Worm (Caenorhabditis elegans) whole organism, L1 larva: ENCODE measurements around the gene hum-8.
A peak's percentile ranks its signal among the peaks of the same experiment; 100 is the strongest.

ENCODE experiments used
- C16A3.4 ChIP-seq: fragments of 150-350 bp; optimal IDR thresholded peaks from 2 replicates; lab custom pipeline; 2014; ENCODE audit warnings: missing biosample characterization, missing genetic modification characterization
- F16B12.6 ChIP-seq: fragments of 150-350 bp; optimal IDR thresholded peaks from 2 replicates; lab custom pipeline; 2014; ENCODE audit warnings: missing biosample characterization, missing genetic modification characterization
- alr-1 ChIP-seq: fragments of 200-800 bp; sonication (Bioruptor generic); optimal IDR thresholded peaks from 2 replicates; lab custom pipeline; 2018; ENCODE audit warnings: borderline replicate concordance, mild to moderate bottlenecking, missing genetic modification characterization, missing compliant biosample characterization
- blmp-1 ChIP-seq: fragments of 150-350 bp; optimal IDR thresholded peaks from 2 replicates; lab custom pipeline; 2014; ENCODE audit warnings: missing biosample characterization, missing genetic modification characterization
- ceh-63 ChIP-seq: fragments of 200-800 bp; sonication (Bioruptor generic); optimal IDR thresholded peaks from 2 replicates; lab custom pipeline; 2018; ENCODE audit warnings: mild to moderate bottlenecking, missing genetic modification characterization, missing compliant biosample characterization
- ceh-82 ChIP-seq, 3 experiments: fragments of 150-350 bp in 1 of 3; sonication (generic microtip) in 2 of 3; optimal IDR thresholded peaks; 2 replicates each; lab custom pipeline; 2014 to 2017; ENCODE audit warnings: missing biosample characterization in 3 of 3, missing genetic modification characterization in 3 of 3
- dsc-1 ChIP-seq: sonication (generic microtip); optimal IDR thresholded peaks from 2 replicates; lab custom pipeline; 2016; ENCODE audit warnings: mild to moderate bottlenecking, missing genetic modification characterization, missing compliant biosample characterization
- egl-13 ChIP-seq: sonication (generic microtip); optimal IDR thresholded peaks from 2 replicates; lab custom pipeline; 2016; ENCODE audit warnings: missing genotype, missing genetic modification reagents, missing genetic modification characterization, missing compliant biosample characterization
- egl-27 ChIP-seq, 2 experiments: fragments of 150-350 bp in 1 of 2; sonication (generic microtip); optimal IDR thresholded peaks; 3 replicates each; lab custom pipeline; 2017 to 2018; ENCODE audit warnings: missing biosample characterization in 2 of 2, missing genetic modification characterization in 2 of 2, missing genetic modification reagents in 2 of 2
- elt-3 ChIP-seq, 6 experiments: fragments of 150-350 bp in 1 of 6; sonication (generic microtip); optimal IDR thresholded peaks; 2 replicates each; lab custom pipeline; 2017 to 2018; ENCODE audit warnings: missing biosample characterization in 6 of 6, missing genetic modification characterization in 6 of 6, inconsistent platforms in 1 of 6
- fkh-10 ChIP-seq: sonication (generic microtip); optimal IDR thresholded peaks from 2 replicates; lab custom pipeline; 2017; ENCODE audit warnings: missing biosample characterization, missing genetic modification reagents, missing genetic modification characterization
- fkh-4 ChIP-seq: sonication (generic microtip); optimal IDR thresholded peaks from 2 replicates; lab custom pipeline; 2016; ENCODE audit warnings: missing compliant biosample characterization, missing genetic modification characterization, borderline replicate concordance
- fkh-8 ChIP-seq: sonication (generic microtip); optimal IDR thresholded peaks from 2 replicates; lab custom pipeline; 2016; ENCODE audit warnings: mild to moderate bottlenecking, missing genetic modification characterization, missing compliant biosample characterization
- fos-1 ChIP-seq: fragments of 150-350 bp; optimal IDR thresholded peaks from 2 replicates; lab custom pipeline; 2014; ENCODE audit warnings: missing biosample characterization, missing genetic modification characterization
- grh-1 ChIP-seq: fragments of 200-800 bp; sonication (Bioruptor generic); IDR thresholded peaks from 2 replicates; pipeline ENCODE4 v1.3.6; 2022; ENCODE audit warnings: missing genetic modification reagents, missing genetic modification characterization, missing compliant biosample characterization
- hlh-17 ChIP-seq: fragments of 200-800 bp; sonication (Bioruptor generic); optimal IDR thresholded peaks from 2 replicates; lab custom pipeline; 2018; ENCODE audit warnings: missing genetic modification characterization, mild to moderate bottlenecking, missing compliant biosample characterization, moderate library complexity, borderline replicate concordance
- hlh-4 ChIP-seq: sonication (generic microtip); optimal IDR thresholded peaks from 2 replicates; lab custom pipeline; 2016; ENCODE audit warnings: mild to moderate bottlenecking, missing genetic modification characterization, missing compliant biosample characterization
- isw-1 ChIP-seq: fragments of 200-800 bp; sonication (Bioruptor generic); IDR thresholded peaks from 2 replicates; pipeline ENCODE4 v1.3.6; 2022; ENCODE audit warnings: missing genetic modification characterization, missing compliant biosample characterization
- jun-1 ChIP-seq: fragments of 150-350 bp; optimal IDR thresholded peaks from 2 replicates; lab custom pipeline; 2014; ENCODE audit warnings: missing biosample characterization, missing genetic modification reagents, missing genetic modification characterization
- lin-15B ChIP-seq: fragments of 150-350 bp; sonication (generic microtip); optimal IDR thresholded peaks from 3 replicates; lab custom pipeline; 2014; ENCODE audit warnings: missing biosample characterization, missing genetic modification characterization
- lin-35 ChIP-seq, 2 experiments: fragments of 150-350 bp; optimal IDR thresholded peaks; 2 replicates each; lab custom pipeline; 2014; ENCODE audit warnings: missing biosample characterization in 2 of 2, missing genetic modification characterization in 2 of 2, missing genetic modification reagents in 2 of 2
- lin-39 ChIP-seq: fragments of 150-350 bp; optimal IDR thresholded peaks from 2 replicates; lab custom pipeline; 2014; ENCODE audit warnings: missing biosample characterization, missing genetic modification reagents, missing genetic modification characterization
- lir-3 ChIP-seq: sonication (generic microtip); optimal IDR thresholded peaks from 2 replicates; lab custom pipeline; 2016; ENCODE audit warnings: mild to moderate bottlenecking, missing genetic modification characterization, moderate library complexity, missing compliant biosample characterization; ENCODE audit not compliant: poor library complexity
- lsy-2 ChIP-seq, 2 experiments: fragments of 150-350 bp; optimal IDR thresholded peaks; 2 replicates each; lab custom pipeline; 2014; ENCODE audit warnings: missing biosample characterization in 2 of 2, missing genetic modification characterization in 2 of 2
- mab-9 ChIP-seq: fragments of 200-800 bp; sonication (Bioruptor generic); IDR thresholded peaks from 2 replicates; pipeline ENCODE4 v1.3.6; 2022; ENCODE audit warnings: missing genetic modification reagents, missing genetic modification characterization, missing compliant biosample characterization
- mdl-1 ChIP-seq, 2 experiments: fragments of 150-350 bp; optimal IDR thresholded peaks; 2 replicates each; lab custom pipeline; 2014 to 2017; ENCODE audit warnings: missing biosample characterization in 2 of 2, missing genetic modification characterization in 2 of 2, inconsistent platforms in 1 of 2
- mef-2 ChIP-seq: fragments of 150-350 bp; optimal IDR thresholded peaks from 2 replicates; lab custom pipeline; 2014; ENCODE audit warnings: missing biosample characterization, missing genetic modification characterization
- mep-1 ChIP-seq: fragments of 150-350 bp; optimal IDR thresholded peaks from 2 replicates; lab custom pipeline; 2014; ENCODE audit warnings: missing biosample characterization, missing genetic modification characterization
- nhr-19 ChIP-seq: fragments of 200-800 bp; sonication (Bioruptor generic); conservative IDR thresholded peaks from 2 replicates; pipeline ENCODE4 v1.3.6; 2022; ENCODE audit warnings: missing genetic modification characterization, missing compliant biosample characterization
- nhr-47 ChIP-seq: sonication (generic microtip); optimal IDR thresholded peaks from 2 replicates; lab custom pipeline; 2016; ENCODE audit warnings: mild to moderate bottlenecking, missing genetic modification characterization, moderate library complexity, missing compliant biosample characterization
- nhr-71 ChIP-seq: sonication (generic microtip); optimal IDR thresholded peaks from 2 replicates; lab custom pipeline; 2016; ENCODE audit warnings: mild to moderate bottlenecking, missing genetic modification characterization, moderate library complexity, missing compliant biosample characterization
- nhr-77 ChIP-seq: fragments of 150-350 bp; optimal IDR thresholded peaks from 2 replicates; lab custom pipeline; 2014; ENCODE audit warnings: missing biosample characterization, missing genetic modification characterization
- nhr-90 ChIP-seq: sonication (generic microtip); optimal IDR thresholded peaks from 2 replicates; lab custom pipeline; 2016; ENCODE audit warnings: mild to moderate bottlenecking, missing genetic modification characterization, missing compliant biosample characterization; ENCODE audit not compliant: poor library complexity
- pag-3 ChIP-seq: sonication (generic microtip); optimal IDR thresholded peaks from 2 replicates; lab custom pipeline; 2017; ENCODE audit warnings: missing genetic modification characterization, mild to moderate bottlenecking, missing compliant biosample characterization, antibody characterized with exemption, borderline replicate concordance; ENCODE audit not compliant: insufficient read depth
- pqm-1 ChIP-seq: sonication (generic microtip); optimal IDR thresholded peaks from 3 replicates; lab custom pipeline; 2017; ENCODE audit warnings: missing biosample characterization, missing genetic modification characterization
- rnt-1 ChIP-seq: sonication (generic microtip); optimal IDR thresholded peaks from 2 replicates; lab custom pipeline; 2016; ENCODE audit warnings: mild to moderate bottlenecking, missing genetic modification characterization, moderate library complexity, missing compliant biosample characterization
- skn-1 ChIP-seq: fragments of 150-350 bp; optimal IDR thresholded peaks from 2 replicates; lab custom pipeline; 2014; ENCODE audit warnings: missing biosample characterization, missing genetic modification characterization
- snu-23 ChIP-seq: sonication (generic microtip); optimal IDR thresholded peaks from 2 replicates; lab custom pipeline; 2016; ENCODE audit warnings: missing genetic modification characterization, missing compliant biosample characterization
- unc-30 ChIP-seq: sonication (generic microtip); optimal IDR thresholded peaks from 2 replicates; lab custom pipeline; 2017; ENCODE audit warnings: missing biosample characterization, missing genetic modification characterization
- unc-62 ChIP-seq: fragments of 150-350 bp; optimal IDR thresholded peaks from 2 replicates; lab custom pipeline; 2014; ENCODE audit warnings: missing biosample characterization, missing genetic modification reagents, missing genetic modification characterization
- unc-86 ChIP-seq: sonication (generic microtip); optimal IDR thresholded peaks from 2 replicates; lab custom pipeline; 2016; ENCODE audit warnings: missing genetic modification characterization, missing compliant biosample characterization
- unc-98 ChIP-seq: fragments of 200-800 bp; sonication (Bioruptor generic); IDR thresholded peaks from 2 replicates; pipeline ENCODE4 v1.3.6; 2022; ENCODE audit warnings: missing genetic modification characterization, missing compliant biosample characterization
- xbp-1 ChIP-seq: sonication (generic microtip); optimal IDR thresholded peaks from 2 replicates; lab custom pipeline; 2016; ENCODE audit warnings: missing genetic modification characterization, missing compliant biosample characterization
- ztf-4 ChIP-seq: fragments of 150-350 bp; optimal IDR thresholded peaks from 2 replicates; lab custom pipeline; 2014; ENCODE audit warnings: missing biosample characterization, missing genetic modification characterization

hum-8 gene

DNA sequence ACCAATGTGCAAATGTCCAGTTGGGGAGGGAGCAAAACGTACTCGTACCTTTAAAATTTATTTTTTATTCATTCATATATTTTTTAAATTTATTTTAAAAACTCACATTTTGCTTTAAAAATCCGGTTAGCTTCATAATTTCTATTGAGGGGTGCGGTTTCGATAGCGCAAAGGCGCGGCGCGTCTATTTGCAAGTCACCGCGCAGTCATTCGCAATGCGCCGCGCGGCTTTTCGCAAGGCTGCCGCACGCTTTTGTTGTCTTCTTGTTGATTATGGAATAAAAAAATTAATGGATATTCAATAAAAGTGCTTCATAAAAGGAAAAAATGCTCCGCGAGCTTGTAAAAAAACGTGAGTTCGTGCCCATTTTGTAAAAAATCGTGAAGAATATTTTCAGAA, 50.1 kb downstream of the hum-8 start, which contains the start of the genes ears-2 and uncp-18 (continued):
- TF ChIP-seq pag-3 (tag; lab: Kevin White, UChicago), result no peak
- peak; percentile 67 for TF ChIP-seq F16B12.6 (tag; lab: Kevin White, UChicago)
- TF ChIP-seq rnt-1 (tag; lab: Kevin White, UChicago), result peak; percentile 97
- peak; percentile 94 for TF ChIP-seq lsy-2 (tag; optimal IDR thresholded peaks at IDR 0.05; lab: Kevin White, UChicago)
- TF ChIP-seq nhr-47 (tag; lab: Kevin White, UChicago), result peak; percentile 93
- peak; percentile 89 for TF ChIP-seq unc-86
- peak; percentile 92 for TF ChIP-seq ztf-4 (tag; lab: Kevin White, UChicago)
- TF ChIP-seq grh-1 (GFP tag; lab: Robert Waterston, UW), result peak; percentile 79
- peak; percentile 92 for TF ChIP-seq xbp-1 (tag; lab: Kevin White, UChicago)
- TF ChIP-seq ceh-63 (GFP tag; lab: Kevin White, UChicago), result no peak
- peak; percentile 32 for TF ChIP-seq hlh-4
- TF ChIP-seq lir-3, result peak; percentile 86
- no peak for TF ChIP-seq unc-62
- peak; percentile 63 for TF ChIP-seq fos-1 (tag; lab: Kevin White, UChicago)
- peak in 1 of 2 experiments; percentile 64 for TF ChIP-seq mdl-1 (tag; optimal IDR thresholded peaks at IDR 0.05; lab: Kevin White, UChicago)
- TF ChIP-seq lin-35 (GFP tag; optimal IDR thresholded peaks at IDR 0.05; lab: Kevin White, UChicago), result peak; percentile 73 to 80
- TF ChIP-seq nhr-71 (tag; lab: Kevin White, UChicago), result peak; percentile 95
- TF ChIP-seq nhr-77 (tag; lab: Kevin White, UChicago), result no peak
- peak; percentile 87 for TF ChIP-seq mep-1
- TF ChIP-seq isw-1, result peak; percentile 80
- TF ChIP-seq nhr-90 (tag; lab: Kevin White, UChicago), result peak; percentile 95
- TF ChIP-seq alr-1 (tag; lab: Kevin White, UChicago), result no peak
- TF ChIP-seq nhr-19, result peak; percentile 90
- TF ChIP-seq fkh-10 (GFP tag; lab: Kevin White, UChicago), result peak; percentile 78
- TF ChIP-seq snu-23 (GFP tag; lab: Kevin White, UChicago), result peak; percentile 94
- peak; percentile 86 for TF ChIP-seq fkh-8
- peak; percentile 94 for TF ChIP-seq C16A3.4 (tag; lab: Kevin White, UChicago)
- TF ChIP-seq jun-1 (tag; lab: Kevin White, UChicago), result peak; percentile 67
- peak; percentile 54 for TF ChIP-seq mef-2 (tag; lab: Kevin White, UChicago)
- TF ChIP-seq egl-27 (tag; optimal IDR thresholded peaks at IDR 0.05; lab: Kevin White, UChicago), result peak in 1 of 2 experiments; percentile 63
- TF ChIP-seq fkh-4 (tag; lab: Kevin White, UChicago), result peak; percentile 56
- peak; percentile 77 for TF ChIP-seq blmp-1 (tag; lab: Kevin White, UChicago)
- peak; percentile 89 to 95 (median 92) for TF ChIP-seq ceh-82 (tag; optimal IDR thresholded peaks at IDR 0.05; lab: Kevin White, UChicago)
- peak; percentile 63 for TF ChIP-seq lin-15B (tag; lab: Kevin White, UChicago)
- TF ChIP-seq dsc-1 (tag; lab: Kevin White, UChicago), result peak; percentile 93
- peak; percentile 26; the same call in 1 of the 2 replicates for TF ChIP-seq unc-98 (GFP tag; lab: Robert Waterston, UW)
- TF ChIP-seq skn-1, result peak; percentile 95
- peak; percentile 84 for TF ChIP-seq egl-13 (tag; lab: Kevin White, UChicago)
- TF ChIP-seq mab-9 (GFP tag; lab: Robert Waterston, UW), result peak; percentile 64; the same call in 1 of the 2 replicates
- peak; percentile 63 for TF ChIP-seq lin-39 (tag; lab: Kevin White, UChicago)
- TF ChIP-seq pqm-1 (tag; lab: Kevin White, UChicago), result no peak
- TF ChIP-seq hlh-17 (GFP tag; lab: Kevin White, UChicago), result no peak
- peak in 2 of 6 experiments; percentile 57 to 89 for TF ChIP-seq elt-3 (tag; optimal IDR thresholded peaks at IDR 0.05; lab: Kevin White, UChicago)
- TF ChIP-seq unc-30 (tag; lab: Kevin White, UChicago), result no peak
